Worm (Caenorhabditis elegans) whole organism, L3 larva: ENCODE data around the gene R03E9.2.

ENCODE experiments used
- ZK546.5 ChIP-seq: sonication (generic microtip); optimal IDR thresholded peaks from 2 replicates; lab custom pipeline; 2017; ENCODE audit warnings: missing biosample characterization, missing genetic modification characterization
- ama-1 ChIP-seq: fragments of 150-350 bp; optimal IDR thresholded peaks from 2 replicates; lab custom pipeline; 2018
- elt-1 ChIP-seq: fragments of 150-350 bp; optimal IDR thresholded peaks from 2 replicates; lab custom pipeline; 2014; ENCODE audit warnings: missing biosample characterization, missing genetic modification characterization
- nhr-237 ChIP-seq: fragments of 150-350 bp; optimal IDR thresholded peaks from 2 replicates; lab custom pipeline; 2014; ENCODE audit warnings: missing biosample characterization, missing genetic modification characterization
- snpc-4 ChIP-seq: fragments of 150-350 bp; optimal IDR thresholded peaks from 2 replicates; lab custom pipeline; 2014; ENCODE audit warnings: missing biosample characterization, missing genetic modification characterization
- tbx-2 ChIP-seq: sonication (generic microtip); optimal IDR thresholded peaks from 2 replicates; lab custom pipeline; 2016; ENCODE audit warnings: mild to moderate bottlenecking, missing genetic modification characterization, missing compliant biosample characterization

DNA sequence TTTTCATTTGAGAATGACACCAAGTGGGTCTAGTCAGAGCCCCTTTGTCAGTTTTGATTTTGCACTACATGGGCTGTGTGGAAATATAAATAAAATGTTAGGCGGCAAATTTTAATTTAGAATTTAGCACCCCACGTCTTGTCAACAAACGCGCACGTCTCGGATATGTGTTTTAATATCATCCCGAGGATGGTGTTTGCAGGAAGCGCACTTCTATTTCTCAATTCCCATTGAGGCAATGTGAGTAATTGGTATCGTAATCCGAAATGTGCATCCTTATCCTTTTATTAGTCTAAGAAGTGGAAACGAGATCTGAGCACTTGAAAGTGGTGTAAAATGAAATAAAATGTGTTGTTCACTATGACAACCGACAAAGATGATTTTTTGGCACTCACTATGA, 45.3 kb downstream of the R03E9.2 start:
- TF ChIP-seq ama-1 (lab: Kevin White, UChicago) (no peak), nhr-237 (tag; lab: Kevin White, UChicago) (no peak), snpc-4 (tag; lab: Kevin White, UChicago) (no peak), tbx-2 (no peak), elt-1 (tag; lab: Kevin White, UChicago) (no peak), ZK546.5 (tag; lab: Kevin White, UChicago) (no peak)
